Fruit fly (Drosophila melanogaster): ENCODE data around the gene Hs3st-B.
A peak's percentile ranks its signal among the peaks of the same experiment; 100 is the strongest.

Hs3st-B gene

DNA sequence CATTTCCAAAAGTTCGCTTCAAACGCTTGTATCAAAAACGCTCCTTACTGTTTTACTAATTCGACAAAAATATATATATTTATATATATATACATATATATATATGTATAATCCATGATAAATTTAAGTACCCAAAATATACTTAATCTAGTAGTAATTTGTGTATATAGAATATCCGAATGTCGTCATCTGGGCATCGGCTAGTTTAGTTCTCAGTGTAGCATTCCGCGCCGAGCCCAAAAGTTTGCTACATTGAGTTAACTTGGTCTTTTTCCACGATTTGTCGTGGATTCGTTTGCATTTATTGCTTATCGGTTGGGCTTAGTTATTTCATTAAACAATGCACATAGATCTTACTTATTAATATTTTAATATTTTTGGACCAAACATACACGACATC, 32.8 kb downstream of the Hs3st-B start (continued):
- TF ChIP-seq CG1832 (GFP tag; optimal IDR thresholded peaks at IDR 0.05) (no peak), Ssrp (tag; optimal IDR thresholded peaks at IDR 0.05) (no peak), TFAM (GFP tag; optimal IDR thresholded peaks at IDR 0.05) (no peak), CG3281 (GFP tag; optimal IDR thresholded peaks at IDR 0.05) (peak; percentile 22), CG12769 (tag; optimal IDR thresholded peaks at IDR 0.05) (no peak), CG30403 (GFP tag; optimal IDR thresholded peaks at IDR 0.05) (peak; percentile 8), CG14441 (GFP tag; IDR thresholded peaks at IDR 0.05) (peak; percentile 63; the same call in 1 of the 2 replicates), CG1603 (tag; optimal IDR thresholded peaks at IDR 0.05) (peak; percentile 30), CG6254 (GFP tag; optimal IDR thresholded peaks at IDR 0.05) (peak; percentile 9), pzg (GFP tag; optimal IDR thresholded peaks at IDR 0.05) (no peak), ara (GFP tag; IDR thresholded peaks at IDR 0.05) (no peak), CG4707 (GFP tag; optimal IDR thresholded peaks at IDR 0.05) (no peak), Eip74EF (GFP tag; optimal IDR thresholded peaks at IDR 0.05) (no peak), E2f2 (GFP tag; IDR thresholded peaks at IDR 0.05) (no peak), wor (GFP tag; IDR thresholded peaks at IDR 0.05) (no peak), D19A (tag; optimal IDR thresholded peaks at IDR 0.05) (peak; percentile 30), corto (GFP tag; optimal IDR thresholded peaks at IDR 0.05) (no peak), CG6791 (GFP tag; IDR thresholded peaks at IDR 0.05; ENCODE audit: partially characterized antibody) (no peak), lab (GFP tag; optimal IDR thresholded peaks at IDR 0.05) (peak; percentile 37), CG9215 (GFP tag; IDR thresholded peaks at IDR 0.05) (no peak), CG17359 (tag; optimal IDR thresholded peaks at IDR 0.05) (peak; percentile 51), Aef1 (GFP tag; IDR thresholded peaks at IDR 0.05) (peak; percentile 17; the same call in 1 of the 3 replicates), Nf-YB (GFP tag; optimal IDR thresholded peaks at IDR 0.05) (no peak), CG30431 (GFP tag; optimal IDR thresholded peaks at IDR 0.05) (no peak), dati (GFP tag; IDR thresholded peaks at IDR 0.05) (no peak), CG18764 (GFP tag; optimal IDR thresholded peaks at IDR 0.05) (no peak), CG6654 (GFP tag; optimal IDR thresholded peaks at IDR 0.05) (no peak), Lim3 (GFP tag; IDR thresholded peaks at IDR 0.05) (no peak), E2f1 (GFP tag; IDR thresholded peaks at IDR 0.05) (0 out of 2 replicates have a peak, but pooled peaks have one; percentile 15), CG16779 (GFP tag; IDR thresholded peaks at IDR 0.05) (no peak), dysf (GFP tag; IDR thresholded peaks at IDR 0.05) (peak; percentile 13; the same call in 1 of the 3 replicates), PHDP (tag; optimal IDR thresholded peaks at IDR 0.05) (peak; percentile 28), slp2 (GFP tag; optimal IDR thresholded peaks at IDR 0.05) (no peak), CG4730 (GFP tag; IDR thresholded peaks at IDR 0.05) (no peak), tin (GFP tag; optimal IDR thresholded peaks at IDR 0.05) (peak; percentile 3), CG8478 (optimal IDR thresholded peaks at IDR 0.05) (no peak), stwl (tag; optimal IDR thresholded peaks at IDR 0.05) (no peak), CG8765 (GFP tag; IDR thresholded peaks at IDR 0.05) (no peak), grn (GFP tag; optimal IDR thresholded peaks at IDR 0.05) (no peak), Lhr (GFP tag; optimal IDR thresholded peaks at IDR 0.05) (no peak), CG16813 (GFP tag; IDR thresholded peaks at IDR 0.05; ENCODE audit: partially characterized antibody) (no peak), hkb (optimal IDR thresholded peaks at IDR 0.05) (no peak), hkb (GFP tag; IDR thresholded peaks at IDR 0.05) (0 out of 2 replicates have a peak, but pooled peaks have one; percentile 34), Hmr (GFP tag; optimal IDR thresholded peaks at IDR 0.05) (no peak), sob (GFP tag; IDR thresholded peaks at IDR 0.05) (0 out of 2 replicates have a peak, but pooled peaks have one; percentile 12), CG4424 (GFP tag; optimal IDR thresholded peaks at IDR 0.05) (peak; percentile 1), Stat92E (GFP tag; optimal IDR thresholded peaks at IDR 0.05) (no peak), CG12071 (GFP tag; optimal IDR thresholded peaks at IDR 0.05) (no peak), CG10979 (tag; optimal IDR thresholded peaks at IDR 0.05) (peak; percentile 3), peb (GFP tag; IDR thresholded peaks at IDR 0.05) (no peak), slbo (GFP tag; IDR thresholded peaks at IDR 0.05) (peak; percentile 58)
